Worm (Caenorhabditis elegans) whole organism, late embryonic: Measurements from ENCODE around the gene srw-40.
A peak's percentile ranks its signal among the peaks of the same experiment; 100 is the strongest.

ENCODE experiments used
- C38D4.7 ChIP-seq: fragments of 200-800 bp; sonication (Bioruptor generic); optimal IDR thresholded peaks from 2 replicates; lab custom pipeline; 2018; ENCODE audit warnings: mild to moderate bottlenecking, missing genetic modification characterization, moderate library complexity, missing compliant biosample characterization
- K09A11.1 ChIP-seq: sonication (generic microtip); optimal IDR thresholded peaks from 2 replicates; lab custom pipeline; 2017; ENCODE audit warnings: antibody characterized with exemption, mild to moderate bottlenecking, missing genetic modification characterization, missing compliant biosample characterization; ENCODE audit not compliant: insufficient read depth
- ahr-1 ChIP-seq: sonication (generic microtip); optimal IDR thresholded peaks from 2 replicates; lab custom pipeline; 2016; ENCODE audit warnings: missing genetic modification characterization, missing compliant biosample characterization
- ceh-14 ChIP-seq: sonication (generic microtip); optimal IDR thresholded peaks from 2 replicates; lab custom pipeline; 2016; ENCODE audit warnings: missing genotype, missing genetic modification characterization, missing compliant biosample characterization
- ceh-18 ChIP-seq: sonication (generic microtip); optimal IDR thresholded peaks from 2 replicates; lab custom pipeline; 2016; ENCODE audit warnings: missing genetic modification characterization, missing compliant biosample characterization
- ceh-2 ChIP-seq: sonication (generic microtip); optimal IDR thresholded peaks from 2 replicates; lab custom pipeline; 2016; ENCODE audit warnings: missing genotype, missing genetic modification characterization, missing compliant biosample characterization
- ceh-30 ChIP-seq: fragments of 150-350 bp; optimal IDR thresholded peaks from 2 replicates; lab custom pipeline; 2014; ENCODE audit warnings: missing biosample characterization, missing genetic modification characterization
- ceh-31 ChIP-seq: sonication (generic microtip); optimal IDR thresholded peaks from 2 replicates; lab custom pipeline; 2016; ENCODE audit warnings: missing genetic modification characterization, missing compliant biosample characterization
- ceh-34 ChIP-seq: sonication (generic microtip); optimal IDR thresholded peaks from 2 replicates; lab custom pipeline; 2016; ENCODE audit warnings: mild to moderate bottlenecking, missing genetic modification characterization, missing compliant biosample characterization
- ceh-45 ChIP-seq: fragments of 200-800 bp; sonication (Bioruptor generic); IDR thresholded peaks from 2 replicates; pipeline ENCODE4 v1.3.6; 2022; ENCODE audit warnings: missing genetic modification reagents, missing genetic modification characterization, missing compliant biosample characterization
- ceh-48 ChIP-seq: sonication (generic microtip); optimal IDR thresholded peaks from 2 replicates; lab custom pipeline; 2016; ENCODE audit warnings: missing genetic modification characterization, inconsistent platforms, missing compliant biosample characterization
- ceh-6 ChIP-seq: fragments of 200-800 bp; sonication (Bioruptor generic); optimal IDR thresholded peaks from 2 replicates; lab custom pipeline; 2018; ENCODE audit warnings: mild to moderate bottlenecking, missing genetic modification characterization, missing compliant biosample characterization
- che-1 ChIP-seq: sonication (generic microtip); optimal IDR thresholded peaks from 2 replicates; lab custom pipeline; 2016; ENCODE audit warnings: mild to moderate bottlenecking, missing genetic modification characterization, missing compliant biosample characterization
- dmd-4 ChIP-seq: sonication (generic microtip); optimal IDR thresholded peaks from 2 replicates; lab custom pipeline; 2016; ENCODE audit warnings: borderline replicate concordance, missing genetic modification characterization, missing compliant biosample characterization
- dve-1 ChIP-seq: sonication (generic microtip); optimal IDR thresholded peaks from 2 replicates; lab custom pipeline; 2017; ENCODE audit warnings: antibody characterized with exemption, mild to moderate bottlenecking, missing genetic modification characterization, missing compliant biosample characterization
- elt-2 ChIP-seq: sonication (generic microtip); optimal IDR thresholded peaks from 2 replicates; lab custom pipeline; 2016; ENCODE audit warnings: missing genetic modification reagents, missing genetic modification characterization, missing compliant biosample characterization
- ets-4 ChIP-seq: sonication (generic microtip); optimal IDR thresholded peaks from 2 replicates; lab custom pipeline; 2016; ENCODE audit warnings: missing genetic modification characterization, missing compliant biosample characterization
- eyg-1 ChIP-seq: sonication (generic microtip); optimal IDR thresholded peaks from 2 replicates; lab custom pipeline; 2016; ENCODE audit warnings: missing genotype, missing genetic modification characterization, missing compliant biosample characterization
- fax-1 ChIP-seq: sonication (generic microtip); optimal IDR thresholded peaks from 2 replicates; lab custom pipeline; 2016; ENCODE audit warnings: missing genotype, missing genetic modification characterization, missing compliant biosample characterization
- hlh-13 ChIP-seq: fragments of 200-800 bp; sonication (Bioruptor generic); optimal IDR thresholded peaks from 2 replicates; lab custom pipeline; 2018; ENCODE audit warnings: mild to moderate bottlenecking, missing genetic modification characterization, missing compliant biosample characterization
- hlh-15 ChIP-seq: sonication (generic microtip); optimal IDR thresholded peaks from 2 replicates; lab custom pipeline; 2016; ENCODE audit warnings: missing genetic modification characterization, missing compliant biosample characterization
- hlh-30 ChIP-seq: sonication (generic microtip); optimal IDR thresholded peaks from 2 replicates; lab custom pipeline; 2017; ENCODE audit warnings: antibody characterized with exemption, missing genetic modification characterization, missing compliant biosample characterization; ENCODE audit not compliant: insufficient read depth
- hlh-6 ChIP-seq: sonication (generic microtip); optimal IDR thresholded peaks from 2 replicates; lab custom pipeline; 2016; ENCODE audit warnings: missing genotype, missing genetic modification characterization, missing compliant biosample characterization
- hlh-8 ChIP-seq: sonication (generic microtip); optimal IDR thresholded peaks from 2 replicates; lab custom pipeline; 2016; ENCODE audit warnings: missing genotype, missing genetic modification characterization, missing compliant biosample characterization
- lim-6 ChIP-seq: sonication (generic microtip); optimal IDR thresholded peaks from 2 replicates; lab custom pipeline; 2016; ENCODE audit warnings: missing genetic modification characterization, missing compliant biosample characterization
- lin-11 ChIP-seq: fragments of 200-800 bp; sonication (Bioruptor generic); optimal IDR thresholded peaks from 2 replicates; lab custom pipeline; 2018; ENCODE audit warnings: mild to moderate bottlenecking, missing genetic modification characterization, missing compliant biosample characterization
- mec-3 ChIP-seq: sonication (generic microtip); optimal IDR thresholded peaks from 2 replicates; lab custom pipeline; 2016; ENCODE audit warnings: borderline replicate concordance, missing genetic modification characterization, missing compliant biosample characterization
- nfya-1 ChIP-seq: sonication (generic microtip); optimal IDR thresholded peaks from 2 replicates; lab custom pipeline; 2017; ENCODE audit warnings: missing genetic modification characterization, mild to moderate bottlenecking, missing compliant biosample characterization, antibody characterized with exemption, moderate library complexity
- nhr-11 ChIP-seq: fragments of 150-350 bp; optimal IDR thresholded peaks from 2 replicates; lab custom pipeline; 2014; ENCODE audit warnings: missing biosample characterization, missing genetic modification characterization
- npax-4 ChIP-seq: sonication (generic microtip); optimal IDR thresholded peaks from 2 replicates; lab custom pipeline; 2016; ENCODE audit warnings: missing genetic modification characterization, missing compliant biosample characterization
- odd-2 ChIP-seq: sonication (generic microtip); optimal IDR thresholded peaks from 2 replicates; lab custom pipeline; 2017; ENCODE audit warnings: antibody characterized with exemption, mild to moderate bottlenecking, missing genetic modification characterization, missing compliant biosample characterization
- pag-3 ChIP-seq: sonication (generic microtip); optimal IDR thresholded peaks from 2 replicates; lab custom pipeline; 2016; ENCODE audit warnings: missing compliant biosample characterization, missing genetic modification characterization, borderline replicate concordance
- pat-9 ChIP-seq: fragments of 200-800 bp; sonication (Bioruptor generic); optimal IDR thresholded peaks from 2 replicates; lab custom pipeline; 2018; ENCODE audit warnings: mild to moderate bottlenecking, missing genetic modification characterization, moderate library complexity, missing compliant biosample characterization
- pax-1 ChIP-seq: fragments of 150-350 bp; optimal IDR thresholded peaks from 2 replicates; lab custom pipeline; 2014; ENCODE audit warnings: missing biosample characterization, missing genetic modification characterization
- pha-4 ChIP-seq: fragments of 150-350 bp; optimal IDR thresholded peaks from 2 replicates; lab custom pipeline; 2018; ENCODE audit warnings: missing biosample characterization, missing genetic modification reagents, missing genetic modification characterization
- pqm-1 ChIP-seq: sonication (generic microtip); optimal IDR thresholded peaks from 2 replicates; lab custom pipeline; 2016; ENCODE audit warnings: missing genetic modification characterization, missing compliant biosample characterization
- ref-2 ChIP-seq: sonication (generic microtip); optimal IDR thresholded peaks from 2 replicates; lab custom pipeline; 2016; ENCODE audit warnings: missing genetic modification characterization, missing compliant biosample characterization
- rnt-1 ChIP-seq: sonication (generic microtip); optimal IDR thresholded peaks from 2 replicates; lab custom pipeline; 2016; ENCODE audit warnings: missing genetic modification characterization, missing compliant biosample characterization
- sdc-2 ChIP-seq: sonication (generic microtip); optimal IDR thresholded peaks from 2 replicates; lab custom pipeline; 2016; ENCODE audit warnings: missing genotype, missing genetic modification characterization, missing compliant biosample characterization
- sox-2 ChIP-seq: fragments of 200-800 bp; sonication (Bioruptor generic); IDR thresholded peaks from 2 replicates; pipeline ENCODE4 v1.3.6; 2022; ENCODE audit warnings: missing genetic modification reagents, missing genetic modification characterization, missing compliant biosample characterization
- sox-4 ChIP-seq: sonication (generic microtip); optimal IDR thresholded peaks from 2 replicates; lab custom pipeline; 2017; ENCODE audit warnings: mild to moderate bottlenecking, missing genetic modification characterization, inconsistent platforms, missing compliant biosample characterization
- tbx-2 ChIP-seq: sonication (generic microtip); optimal IDR thresholded peaks from 2 replicates; lab custom pipeline; 2016; ENCODE audit warnings: missing genetic modification characterization, missing compliant biosample characterization
- tbx-7 ChIP-seq: sonication (generic microtip); optimal IDR thresholded peaks from 2 replicates; lab custom pipeline; 2016; ENCODE audit warnings: missing genotype, missing genetic modification characterization, missing compliant biosample characterization
- ttx-3 ChIP-seq: sonication (generic microtip); optimal IDR thresholded peaks from 2 replicates; lab custom pipeline; 2016; ENCODE audit warnings: missing genetic modification reagents, missing genetic modification characterization, missing compliant biosample characterization
- unc-3 ChIP-seq, 2 experiments: fragments of 200-800 bp in 1 of 2; sonication (Bioruptor generic) in 1 of 2; sonication (generic microtip) in 1 of 2; conservative IDR thresholded peaks in 1 of 2; optimal IDR thresholded peaks in 1 of 2; 2 replicates each; pipeline versions ENCODE4 v1.3.6 to Lab custom; 2016 to 2022; ENCODE audit warnings: missing compliant biosample characterization in 2 of 2, missing genetic modification characterization in 2 of 2, missing genetic modification reagents in 1 of 2
- unc-42 ChIP-seq: sonication (generic microtip); optimal IDR thresholded peaks from 2 replicates; lab custom pipeline; 2016; ENCODE audit warnings: missing genotype, missing genetic modification characterization, missing compliant biosample characterization
- unc-55 ChIP-seq: sonication (generic microtip); optimal IDR thresholded peaks from 2 replicates; lab custom pipeline; 2017; ENCODE audit warnings: missing biosample characterization, missing genetic modification reagents, missing genetic modification characterization
- zip-5 ChIP-seq: sonication (generic microtip); optimal IDR thresholded peaks from 2 replicates; lab custom pipeline; 2016; ENCODE audit warnings: missing genetic modification characterization, missing compliant biosample characterization
- ztf-16 ChIP-seq: sonication (generic microtip); optimal IDR thresholded peaks from 2 replicates; lab custom pipeline; 2017; ENCODE audit warnings: missing genetic modification characterization, missing compliant biosample characterization

The srw-40 gene

ce11 chrII:4301307-4301706 is 14.6 kb downstream of the srw-40 start, which contains the start of gene gtf-2F1:
Gene gtf-2F1, plus strand, starts transcription at chrII:4301607.
- no peak for TF ChIP-seq fax-1
- TF ChIP-seq ceh-45 (GFP tag; lab: Robert Waterston, UW), result no peak
- TF ChIP-seq ets-4, result no peak
- TF ChIP-seq ceh-34 (tag; lab: Kevin White, UChicago), result no peak
- TF ChIP-seq ceh-2 (tag; lab: Kevin White, UChicago), result no peak
- TF ChIP-seq dve-1 (tag; lab: Kevin White, UChicago), result no peak
- TF ChIP-seq hlh-13 (GFP tag; lab: Kevin White, UChicago), result no peak
- no peak for TF ChIP-seq lin-11
- TF ChIP-seq elt-2 (tag; lab: Kevin White, UChicago), result no peak
- no peak for TF ChIP-seq odd-2 (tag; lab: Kevin White, UChicago)
- TF ChIP-seq unc-42 (tag; lab: Kevin White, UChicago), result no peak
- no peak for TF ChIP-seq pqm-1
- no peak for TF ChIP-seq ref-2 (tag; lab: Kevin White, UChicago)
- no peak for TF ChIP-seq unc-55 (GFP tag; lab: Kevin White, UChicago)
- no peak for TF ChIP-seq ceh-6 (GFP tag; lab: Kevin White, UChicago)
- no peak for TF ChIP-seq npax-4
- no peak for TF ChIP-seq ceh-48 (tag; lab: Kevin White, UChicago)
- no peak for TF ChIP-seq C38D4.7 (GFP tag; lab: Kevin White, UChicago)

ce11 chrII:4299227-4299703 is 16.6 kb downstream of the srw-40 start, which contains the start of gene sco-1:
Gene sco-1, plus strand, starts transcription at chrII:4299653.
- TF ChIP-seq nhr-11 (tag; lab: Kevin White, UChicago) (no peak), rnt-1 (tag; lab: Kevin White, UChicago) (peak; percentile 83), ztf-16 (tag; lab: Kevin White, UChicago) (peak; percentile 41), hlh-6 (tag; lab: Kevin White, UChicago) (no peak), sdc-2 (tag; lab: Kevin White, UChicago) (no peak), eyg-1 (tag; lab: Kevin White, UChicago) (no peak), fax-1 (no peak), ceh-14 (tag; lab: Kevin White, UChicago) (peak; percentile 71), unc-55 (GFP tag; lab: Kevin White, UChicago) (peak; percentile 63), lin-11 (no peak), ceh-18 (peak; percentile 65), ceh-31 (tag; lab: Kevin White, UChicago) (peak; percentile 95), tbx-7 (tag; lab: Kevin White, UChicago) (peak; percentile 58), K09A11.1 (tag; lab: Kevin White, UChicago) (peak; percentile 13), lim-6 (peak; percentile 63), tbx-2 (peak; percentile 86), sox-2 (GFP tag; lab: Robert Waterston, UW) (no peak), hlh-15 (tag; lab: Kevin White, UChicago) (no peak), zip-5 (tag; lab: Kevin White, UChicago) (peak; percentile 44), unc-3 (GFP tag; conservative IDR thresholded peaks at IDR 0.05; lab: Robert Waterston, UW) (no peak), unc-3 (tag; optimal IDR thresholded peaks at IDR 0.05; lab: Kevin White, UChicago) (peak; percentile 36), ets-4 (peak; percentile 92), nfya-1 (tag; lab: Kevin White, UChicago) (peak; percentile 83), unc-42 (tag; lab: Kevin White, UChicago) (peak; percentile 71), pag-3 (no peak), che-1 (peak; percentile 8), ahr-1 (tag; lab: Kevin White, UChicago) (peak; percentile 6), ttx-3 (tag; lab: Kevin White, UChicago) (no peak), dmd-4 (tag; lab: Kevin White, UChicago) (no peak), ceh-30 (tag; lab: Kevin White, UChicago) (no peak), ref-2 (tag; lab: Kevin White, UChicago) (peak; percentile 76), mec-3 (peak; percentile 48), ceh-34 (tag; lab: Kevin White, UChicago) (peak; percentile 87), pha-4 (tag; lab: Kevin White, UChicago) (no peak), pat-9 (tag; lab: Kevin White, UChicago) (no peak), elt-2 (tag; lab: Kevin White, UChicago) (peak; percentile 84), pax-1 (tag; lab: Kevin White, UChicago) (peak; percentile 83), hlh-30 (tag; lab: Kevin White, UChicago) (no peak), sox-4 (tag; lab: Kevin White, UChicago) (no peak), dve-1 (tag; lab: Kevin White, UChicago) (peak; percentile 76), hlh-8 (tag; lab: Kevin White, UChicago) (peak; percentile 73)
